Worm (Caenorhabditis elegans) whole organism, L4 larva: ENCODE measurements around the gene C31E10.11.
A peak's percentile ranks its signal among the peaks of the same experiment; 100 is the strongest.

Experiments used
- D1046.2 ChIP-seq: fragments of 200-800 bp; sonication (Bioruptor generic); IDR thresholded peaks from 2 replicates; pipeline ENCODE4 v1.3.6; 2022; ENCODE audit warnings: missing genetic modification characterization, missing compliant biosample characterization
- F37D6.2 ChIP-seq: sonication (generic microtip); optimal IDR thresholded peaks from 2 replicates; lab custom pipeline; 2016; ENCODE audit warnings: mild to moderate bottlenecking, missing genetic modification characterization, missing compliant biosample characterization
- R02D3.7 ChIP-seq: fragments of 150-350 bp; sonication (generic microtip); optimal IDR thresholded peaks from 3 replicates; lab custom pipeline; 2014; ENCODE audit warnings: missing biosample characterization, missing genetic modification characterization
- Y48G9A.11 ChIP-seq: fragments of 200-800 bp; sonication (Bioruptor generic); IDR thresholded peaks from 2 replicates; pipeline ENCODE4 v1.3.6; 2022; ENCODE audit warnings: missing genetic modification reagents, missing genetic modification characterization, missing compliant biosample characterization
- Y75B8A.6 ChIP-seq: fragments of 200-800 bp; sonication (Bioruptor generic); IDR thresholded peaks from 2 replicates; pipeline ENCODE4 v1.3.6; 2022; ENCODE audit warnings: missing genetic modification reagents, missing genetic modification characterization, missing compliant biosample characterization
- ZK546.5 ChIP-seq, 2 experiments: sonication (generic microtip); optimal IDR thresholded peaks; 2 replicates each; lab custom pipeline; 2017; ENCODE audit warnings: missing biosample characterization in 2 of 2, missing genetic modification characterization in 2 of 2
- aha-1 ChIP-seq: fragments of 150-350 bp; peaks from one replicate; lab custom pipeline; 2014; ENCODE audit warnings: missing biosample characterization, missing genetic modification characterization
- aly-2 ChIP-seq: sonication (generic microtip); optimal IDR thresholded peaks from 2 replicates; lab custom pipeline; 2018; ENCODE audit warnings: missing biosample characterization, missing genetic modification characterization
- ama-1 ChIP-seq: fragments of 150-350 bp; optimal IDR thresholded peaks from 2 replicates; lab custom pipeline; 2014; ENCODE audit warnings: inconsistent platforms, mixed read lengths
- ceh-82 ChIP-seq: sonication (generic microtip); optimal IDR thresholded peaks from 2 replicates; lab custom pipeline; 2017; ENCODE audit warnings: missing biosample characterization, missing genetic modification characterization
- daf-16 ChIP-seq, 3 experiments: sonication (generic microtip); optimal IDR thresholded peaks; 2 replicates each; lab custom pipeline; 2016 to 2017; ENCODE audit warnings: missing genetic modification characterization in 3 of 3, missing genetic modification reagents in 3 of 3, mild to moderate bottlenecking in 2 of 3, missing compliant biosample characterization in 2 of 3, missing biosample characterization in 1 of 3, moderate library complexity in 1 of 3
- dmd-6 ChIP-seq: fragments of 200-800 bp; sonication (Bioruptor generic); IDR thresholded peaks from 2 replicates; pipeline ENCODE4 v1.3.6; 2022; ENCODE audit warnings: missing genetic modification reagents, missing genetic modification characterization, missing compliant biosample characterization
- dmd-8 ChIP-seq: fragments of 200-800 bp; sonication (Bioruptor generic); IDR thresholded peaks from 2 replicates; pipeline ENCODE4 v1.3.6; 2022; ENCODE audit warnings: missing genetic modification characterization, missing compliant biosample characterization
- dmd-9 ChIP-seq: fragments of 200-800 bp; sonication (Bioruptor generic); IDR thresholded peaks from 2 replicates; pipeline ENCODE4 v1.3.6; 2022; ENCODE audit warnings: missing genetic modification reagents, missing genetic modification characterization, missing compliant biosample characterization
- dve-1 ChIP-seq: sonication (generic microtip); optimal IDR thresholded peaks from 2 replicates; lab custom pipeline; 2017; ENCODE audit warnings: antibody characterized with exemption, mild to moderate bottlenecking, missing genetic modification characterization, missing compliant biosample characterization; ENCODE audit not compliant: insufficient read depth
- egl-43 ChIP-seq: fragments of 200-800 bp; sonication (Bioruptor generic); IDR thresholded peaks from 2 replicates; pipeline ENCODE4 v1.3.6; 2022; ENCODE audit warnings: missing genetic modification reagents, missing genetic modification characterization, missing compliant biosample characterization
- fkh-10 ChIP-seq: fragments of 150-350 bp; optimal IDR thresholded peaks from 2 replicates; lab custom pipeline; 2014; ENCODE audit warnings: missing biosample characterization, missing genetic modification reagents, missing genetic modification characterization
- fos-1 ChIP-seq: fragments of 150-350 bp; optimal IDR thresholded peaks from 2 replicates; lab custom pipeline; 2014; ENCODE audit warnings: missing biosample characterization, missing genetic modification characterization
- hif-1 ChIP-seq, 2 experiments: sonication (generic microtip); optimal IDR thresholded peaks; 2 replicates each; lab custom pipeline; 2016 to 2017; ENCODE audit warnings: missing compliant biosample characterization in 2 of 2, missing genetic modification characterization in 2 of 2, missing genetic modification reagents in 2 of 2, missing genotype in 2 of 2, mild to moderate bottlenecking in 1 of 2
- lin-1 ChIP-seq: fragments of 200-800 bp; sonication (Bioruptor generic); IDR thresholded peaks from 2 replicates; pipeline ENCODE4 v1.3.6; 2022; ENCODE audit warnings: missing genetic modification reagents, missing genetic modification characterization, missing compliant biosample characterization
- lin-13 ChIP-seq: fragments of 150-350 bp; optimal IDR thresholded peaks from 2 replicates; lab custom pipeline; 2014; ENCODE audit warnings: missing biosample characterization, missing genetic modification reagents, missing genetic modification characterization
- madf-5 ChIP-seq, 2 experiments: fragments of 200-800 bp; sonication (Bioruptor generic); IDR thresholded peaks; 2 replicates each; pipeline ENCODE4 v1.3.6; 2022; ENCODE audit warnings: missing compliant biosample characterization in 2 of 2, missing genetic modification characterization in 2 of 2
- madf-9 ChIP-seq: fragments of 200-800 bp; sonication (Bioruptor generic); conservative IDR thresholded peaks from 2 replicates; pipeline ENCODE4 v1.3.6; 2022; ENCODE audit warnings: missing genetic modification reagents, missing genetic modification characterization, missing compliant biosample characterization
- mxl-2 ChIP-seq: fragments of 200-800 bp; sonication (Bioruptor generic); conservative IDR thresholded peaks from 2 replicates; pipeline ENCODE4 v1.3.6; 2022; ENCODE audit warnings: missing genetic modification reagents, missing genetic modification characterization, missing compliant biosample characterization
- nhr-102 ChIP-seq: sonication (generic microtip); optimal IDR thresholded peaks from 2 replicates; lab custom pipeline; 2016; ENCODE audit warnings: mild to moderate bottlenecking, missing genetic modification characterization, moderate library complexity, missing compliant biosample characterization
- nhr-11 ChIP-seq: fragments of 150-350 bp; optimal IDR thresholded peaks from 2 replicates; lab custom pipeline; 2014; ENCODE audit warnings: missing biosample characterization, missing genetic modification characterization
- nhr-237 ChIP-seq: sonication (generic microtip); optimal IDR thresholded peaks from 2 replicates; lab custom pipeline; 2017; ENCODE audit warnings: missing biosample characterization, missing genetic modification characterization
- nhr-25 ChIP-seq: sonication (generic microtip); optimal IDR thresholded peaks from 2 replicates; lab custom pipeline; 2017; ENCODE audit warnings: missing genetic modification characterization, mild to moderate bottlenecking, missing compliant biosample characterization, antibody characterized with exemption, moderate library complexity, borderline replicate concordance; ENCODE audit not compliant: insufficient read depth
- nhr-28 ChIP-seq: fragments of 150-350 bp; optimal IDR thresholded peaks from 2 replicates; lab custom pipeline; 2014; ENCODE audit warnings: missing biosample characterization, missing genetic modification characterization
- nhr-48 ChIP-seq: sonication (generic microtip); optimal IDR thresholded peaks from 2 replicates; lab custom pipeline; 2016; ENCODE audit warnings: mild to moderate bottlenecking, missing genetic modification characterization, missing compliant biosample characterization
- pha-4 ChIP-seq, 2 experiments: fragments of 150-350 bp in 1 of 2; fragments of 200-800 bp in 1 of 2; sonication (Bioruptor generic) in 1 of 2; IDR thresholded peaks in 1 of 2; optimal IDR thresholded peaks in 1 of 2; 2 replicates each; pipeline versions ENCODE4 v1.3.6 to Lab custom; 2014 to 2022; ENCODE audit warnings: missing genetic modification characterization in 2 of 2, missing genetic modification reagents in 2 of 2, missing biosample characterization in 1 of 2, missing compliant biosample characterization in 1 of 2
- php-3 ChIP-seq: fragments of 200-800 bp; sonication (Bioruptor generic); IDR thresholded peaks from 2 replicates; pipeline ENCODE4 v1.3.6; 2022; ENCODE audit warnings: missing genetic modification reagents, missing genetic modification characterization, missing compliant biosample characterization
- pqm-1 ChIP-seq: sonication (generic microtip); optimal IDR thresholded peaks from 2 replicates; lab custom pipeline; 2017; ENCODE audit warnings: missing biosample characterization, missing genetic modification characterization
- saeg-2 ChIP-seq: fragments of 200-800 bp; sonication (Bioruptor generic); IDR thresholded peaks from 2 replicates; pipeline ENCODE4 v1.3.6; 2022; ENCODE audit warnings: missing genetic modification reagents, missing genetic modification characterization, missing compliant biosample characterization
- sdz-12 ChIP-seq: fragments of 200-800 bp; sonication (Bioruptor generic); optimal IDR thresholded peaks from 2 replicates; lab custom pipeline; 2018; ENCODE audit warnings: mild to moderate bottlenecking, missing genetic modification characterization, missing compliant biosample characterization
- spr-1 ChIP-seq: sonication (generic microtip); optimal IDR thresholded peaks from 2 replicates; lab custom pipeline; 2016; ENCODE audit warnings: mild to moderate bottlenecking, missing genetic modification characterization, missing compliant biosample characterization
- unc-62 ChIP-seq, 3 experiments: fragments of 150-350 bp in 1 of 3; sonication (generic microtip); optimal IDR thresholded peaks in 2 of 3; peaks in 1 of 3; 1 replicate in 1 of 3; 2 replicates in 2 of 3; lab custom pipeline; 2014 to 2017; ENCODE audit warnings: missing biosample characterization in 3 of 3, missing genetic modification characterization in 3 of 3, missing genetic modification reagents in 3 of 3, missing genotype in 1 of 3
- zfp-2 ChIP-seq: sonication (generic microtip); optimal IDR thresholded peaks from 2 replicates; lab custom pipeline; 2016; ENCODE audit warnings: mild to moderate bottlenecking, missing genetic modification characterization, missing compliant biosample characterization
- zip-2 ChIP-seq: fragments of 150-350 bp; optimal IDR thresholded peaks from 2 replicates; lab custom pipeline; 2014; ENCODE audit warnings: missing biosample characterization, missing genetic modification characterization
- ztf-7 ChIP-seq: fragments of 150-350 bp; optimal IDR thresholded peaks from 2 replicates; lab custom pipeline; 2014; ENCODE audit warnings: missing biosample characterization, missing genetic modification characterization

The C31E10.11 gene

ce11 chrX:13990680-13991079 lies at the start of gene C31E10.11:
Gene C31E10.11 (minus strand): TSS chrX:13990780.
- no peak for TF ChIP-seq fkh-10 (GFP tag; lab: Kevin White, UChicago)
- TF ChIP-seq aha-1 = no peak
- TF ChIP-seq zfp-2 (tag; lab: Kevin White, UChicago) = no peak

ce11 chrX:14039293-14039692 lies 48.7 kb upstream of the C31E10.11 start:
- TF ChIP-seq mxl-2 (GFP tag; lab: Robert Waterston, UW) = no peak
- no peak for TF ChIP-seq R02D3.7 (tag; lab: Kevin White, UChicago)
- no peak for TF ChIP-seq nhr-237 (tag; lab: Kevin White, UChicago)
- TF ChIP-seq D1046.2 = no peak
- no peak for TF ChIP-seq lin-1 (GFP tag; lab: Robert Waterston, UW)
- TF ChIP-seq sdz-12 (GFP tag; lab: Kevin White, UChicago) = no peak
- no peak for TF ChIP-seq zip-2 (tag; lab: Kevin White, UChicago)
- TF ChIP-seq fkh-10 (GFP tag; lab: Kevin White, UChicago) = no peak
- no peak for TF ChIP-seq F37D6.2 (tag; lab: Kevin White, UChicago)
- no peak for TF ChIP-seq hif-1 (tag; optimal IDR thresholded peaks at IDR 0.05; lab: Kevin White, UChicago)
- TF ChIP-seq dmd-8 (GFP tag; lab: Robert Waterston, UW) = no peak
- no peak for TF ChIP-seq madf-5 (GFP tag; IDR thresholded peaks at IDR 0.05; lab: Robert Waterston, UW)
- no peak for TF ChIP-seq lin-13 (GFP tag; lab: Kevin White, UChicago)
- TF ChIP-seq egl-43 (GFP tag; lab: Robert Waterston, UW) = no peak
- TF ChIP-seq nhr-11 = no peak
- TF ChIP-seq pqm-1 (tag; lab: Kevin White, UChicago) = no peak
- TF ChIP-seq, all 104 proteins: peak for 0

ce11 chrX:14033494-14033893 lies 42.9 kb upstream of the C31E10.11 start, which contains the start of gene arrd-25:
Gene arrd-25 (plus strand): TSS chrX:14033794.
- no peak for TF ChIP-seq fos-1 (tag; lab: Kevin White, UChicago)
- no peak for TF ChIP-seq dmd-6 (GFP tag; lab: Robert Waterston, UW)
- peak in 1 of 2 experiments; percentile 27 for TF ChIP-seq unc-62 (GFP tag; optimal IDR thresholded peaks at IDR 0.05 in 1 of 2; lab: Kevin White, UChicago)
- TF ChIP-seq unc-62 (tag; optimal IDR thresholded peaks at IDR 0.05; lab: Kevin White, UChicago) = no peak
- TF ChIP-seq ama-1 (lab: Kevin White, UChicago) = no peak
- TF ChIP-seq, all 104 proteins: peak for 1

ce11 chrX:14030524-14030923 lies 39.9 kb upstream of the C31E10.11 start:
- TF ChIP-seq ztf-7 (tag; lab: Kevin White, UChicago) = no peak
- TF ChIP-seq ZK546.5 (tag; optimal IDR thresholded peaks at IDR 0.05; lab: Kevin White, UChicago) = no peak
- no peak for TF ChIP-seq spr-1 (tag; lab: Kevin White, UChicago)
- no peak for TF ChIP-seq php-3 (GFP tag; lab: Robert Waterston, UW)
- TF ChIP-seq pha-4 (GFP tag; IDR thresholded peaks at IDR 0.05; lab: Robert Waterston, UW) = no peak
- TF ChIP-seq pha-4 (tag; optimal IDR thresholded peaks at IDR 0.05; lab: Kevin White, UChicago) = peak; percentile 46
- TF ChIP-seq egl-43 (GFP tag; lab: Robert Waterston, UW) = no peak
- TF ChIP-seq zip-2 (tag; lab: Kevin White, UChicago) = no peak
- peak; percentile 27 for TF ChIP-seq nhr-28
- TF ChIP-seq unc-62 (GFP tag; optimal IDR thresholded peaks at IDR 0.05 in 1 of 2; lab: Kevin White, UChicago) = peak in 1 of 2 experiments; percentile 20
- no peak for TF ChIP-seq unc-62 (tag; optimal IDR thresholded peaks at IDR 0.05; lab: Kevin White, UChicago)
- TF ChIP-seq nhr-102 (tag; lab: Kevin White, UChicago) = no peak
- peak; percentile 71 for TF ChIP-seq dmd-6 (GFP tag; lab: Robert Waterston, UW)
- TF ChIP-seq daf-16 (GFP tag; optimal IDR thresholded peaks at IDR 0.05; lab: Kevin White, UChicago) = no peak
- peak; percentile 20 for TF ChIP-seq daf-16 (tag; optimal IDR thresholded peaks at IDR 0.05; lab: Kevin White, UChicago)
- TF ChIP-seq, all 104 proteins: peak for 5

- TF ChIP-seq ceh-82 (tag; lab: Kevin White, UChicago) (no peak), aly-2 (tag; lab: Kevin White, UChicago) (no peak), nhr-25 (tag; lab: Kevin White, UChicago) (no peak), madf-9 (no peak), dve-1 (tag; lab: Kevin White, UChicago) (no peak), fos-1 (tag; lab: Kevin White, UChicago) (no peak), php-3 (GFP tag; lab: Robert Waterston, UW) (no peak), Y75B8A.6 (GFP tag; lab: Robert Waterston, UW) (no peak), saeg-2 (GFP tag; lab: Robert Waterston, UW) (no peak), nhr-48 (no peak), Y48G9A.11 (no peak), dmd-9 (no peak)
Measured at ce11 chrX:14029872-14030271, 39.3 kb upstream of the C31E10.11 start.
